Fruit fly (Drosophila melanogaster) whole organism, embryonic: ENCODE data around the gene CG34398.

ENCODE experiments used
- ATbp ChIP-seq: fragments of 200-800 bp; sonication (Bioruptor generic); optimal IDR thresholded peaks from 2 replicates; lab custom pipeline; 2017; ENCODE audit warnings: missing biosample characterization, mild to moderate bottlenecking, missing genetic modification characterization, missing genetic modification reagents
- Aef1 ChIP-seq: fragments of 200-800 bp; sonication (Bioruptor generic); IDR thresholded peaks from 3 replicates; pipeline ENCODE4 v1.3.6; 2022; ENCODE audit warnings: missing biosample characterization, missing genetic modification characterization
- Atf6 ChIP-seq: fragments of 200-800 bp; sonication (Bioruptor generic); IDR thresholded peaks from 2 replicates; pipeline ENCODE4 v1.3.6; 2022; ENCODE audit warnings: missing biosample characterization, missing genetic modification characterization
- Bgb ChIP-seq: fragments of 200-800 bp; sonication (Bioruptor generic); IDR thresholded peaks from 2 replicates; pipeline ENCODE4 v1.3.6; 2022; ENCODE audit warnings: missing biosample characterization, missing genetic modification characterization; ENCODE audit not compliant: partially characterized antibody
- CG10267 ChIP-seq: fragments of 200-800 bp; sonication (Bioruptor generic); optimal IDR thresholded peaks from 2 replicates; lab custom pipeline; 2018; ENCODE audit warnings: missing biosample characterization, mild to moderate bottlenecking, missing genetic modification characterization, moderate library complexity
- CG10462 ChIP-seq: fragments of 200-800 bp; sonication (Bioruptor generic); optimal IDR thresholded peaks from 2 replicates; lab custom pipeline; 2016; ENCODE audit warnings: missing biosample characterization, missing genetic modification characterization
- CG11085 ChIP-seq: fragments of 200-800 bp; sonication (Bioruptor generic); IDR thresholded peaks from 2 replicates; pipeline ENCODE4 v1.3.6; 2022; ENCODE audit warnings: missing biosample characterization, missing genetic modification characterization
- CG12236 ChIP-seq: fragments of 200-800 bp; sonication (Bioruptor generic); optimal IDR thresholded peaks from 2 replicates; lab custom pipeline; 2016; ENCODE audit warnings: missing biosample characterization, missing genetic modification characterization
- CG1233 ChIP-seq: fragments of 200-800 bp; sonication (Bioruptor generic); optimal IDR thresholded peaks from 4 replicates; lab custom pipeline; 2018; ENCODE audit warnings: missing biosample characterization, mild to moderate bottlenecking, missing genetic modification characterization
- CG12391 ChIP-seq: fragments of 200-800 bp; sonication (Bioruptor generic); optimal IDR thresholded peaks from 3 replicates; lab custom pipeline; 2018; ENCODE audit warnings: missing biosample characterization, mild to moderate bottlenecking, missing genetic modification characterization, moderate library complexity
- CG13424 ChIP-seq: fragments of 200-800 bp; sonication (Bioruptor generic); optimal IDR thresholded peaks from 2 replicates; lab custom pipeline; 2019; ENCODE audit warnings: missing biosample characterization, mild to moderate bottlenecking, missing genetic modification characterization, moderate library complexity
- CG13624 ChIP-seq: fragments of 200-800 bp; sonication (Bioruptor generic); optimal IDR thresholded peaks from 2 replicates; lab custom pipeline; 2016; ENCODE audit warnings: missing biosample characterization, missing genetic modification characterization
- CG15269 ChIP-seq: fragments of 200-800 bp; sonication (Bioruptor generic); optimal IDR thresholded peaks from 2 replicates; lab custom pipeline; 2018; ENCODE audit warnings: missing biosample characterization, mild to moderate bottlenecking, missing genetic modification characterization, moderate library complexity
- CG16863 ChIP-seq: fragments of 200-800 bp; sonication (Bioruptor generic); optimal IDR thresholded peaks from 3 replicates; lab custom pipeline; 2016; ENCODE audit warnings: missing biosample characterization, missing genetic modification characterization
- CG17802 ChIP-seq: fragments of 200-800 bp; sonication (Bioruptor generic); optimal IDR thresholded peaks from 2 replicates; lab custom pipeline; 2018; ENCODE audit warnings: missing biosample characterization, mild to moderate bottlenecking, missing genetic modification characterization, moderate library complexity
- CG17829 ChIP-seq: fragments of 200-800 bp; optimal IDR thresholded peaks from 2 replicates; lab custom pipeline; 2019; ENCODE audit warnings: missing biosample characterization, mild to moderate bottlenecking, missing genetic modification characterization, moderate library complexity
- CG31365 ChIP-seq: fragments of 200-800 bp; sonication (Bioruptor generic); optimal IDR thresholded peaks from 2 replicates; lab custom pipeline; 2018; ENCODE audit warnings: missing biosample characterization, mild to moderate bottlenecking, missing genetic modification characterization
- CG31441 ChIP-seq: fragments of 200-800 bp; sonication (Bioruptor generic); IDR thresholded peaks from 2 replicates; pipeline ENCODE4 v1.3.6; 2022; ENCODE audit warnings: missing biosample characterization, missing genetic modification characterization
- CG3847 ChIP-seq: fragments of 200-800 bp; sonication (Bioruptor generic); IDR thresholded peaks from 2 replicates; pipeline ENCODE4 v1.3.6; 2022; ENCODE audit warnings: missing biosample characterization, missing genetic modification characterization
- CG42726 ChIP-seq: fragments of 200-800 bp; sonication (Bioruptor generic); IDR thresholded peaks from 2 replicates; pipeline ENCODE4 v1.3.6; 2022; ENCODE audit warnings: missing biosample characterization, missing genetic modification characterization; ENCODE audit not compliant: partially characterized antibody
- CG8388 ChIP-seq: fragments of 200-800 bp; sonication (Bioruptor generic); optimal IDR thresholded peaks from 2 replicates; lab custom pipeline; 2019; ENCODE audit warnings: missing biosample characterization, mild to moderate bottlenecking, missing genetic modification characterization, moderate library complexity
- CG9609 ChIP-seq: fragments of 200-800 bp; sonication (Bioruptor generic); optimal IDR thresholded peaks from 3 replicates; lab custom pipeline; 2016; ENCODE audit warnings: missing biosample characterization, missing genetic modification characterization
- D ChIP-seq, 2 experiments: fragments of 200-800 bp in 1 of 2; fragments of >200 bp in 1 of 2; sonication (Bioruptor generic) in 1 of 2; optimal IDR thresholded peaks; 2 replicates in 1 of 2; 3 replicates in 1 of 2; lab custom pipeline; 2017; ENCODE audit warnings: mild to moderate bottlenecking in 1 of 2, missing biosample characterization in 1 of 2, missing genetic modification characterization in 1 of 2, missing genetic modification reagents in 1 of 2
- Dip2 ChIP-seq: fragments of 200-800 bp; sonication (Bioruptor generic); IDR thresholded peaks from 2 replicates; pipeline ENCODE4 v1.3.6; 2022; ENCODE audit warnings: missing biosample characterization, missing genetic modification characterization
- E2f2 ChIP-seq: fragments of 200-800 bp; sonication (Bioruptor generic); IDR thresholded peaks from 2 replicates; pipeline ENCODE4 v1.3.6; 2022; ENCODE audit warnings: missing biosample characterization, missing genetic modification characterization
- Fer3 ChIP-seq: fragments of 200-800 bp; sonication (Bioruptor generic); optimal IDR thresholded peaks from 2 replicates; lab custom pipeline; 2018; ENCODE audit warnings: missing biosample characterization, mild to moderate bottlenecking, missing genetic modification characterization, moderate library complexity
- Hr39 ChIP-seq: fragments of >200 bp; optimal IDR thresholded peaks from 2 replicates; lab custom pipeline; 2017
- MESR4 ChIP-seq: fragments of 200-800 bp; sonication (Bioruptor generic); optimal IDR thresholded peaks from 2 replicates; lab custom pipeline; 2018; ENCODE audit warnings: missing biosample characterization, mild to moderate bottlenecking, missing genetic modification characterization, moderate library complexity
- Ravus ChIP-seq: fragments of 200-800 bp; sonication (Bioruptor generic); IDR thresholded peaks from 2 replicates; pipeline ENCODE4 v1.3.6; 2022; ENCODE audit warnings: missing biosample characterization, missing genetic modification characterization
- Side ChIP-seq: fragments of 200-800 bp; sonication (Bioruptor generic); optimal IDR thresholded peaks from 2 replicates; lab custom pipeline; 2016; ENCODE audit warnings: missing biosample characterization, missing genetic modification characterization
- YL-1 ChIP-seq: fragments of 200-800 bp; sonication (Bioruptor generic); optimal IDR thresholded peaks from 3 replicates; lab custom pipeline; 2017; ENCODE audit warnings: missing biosample characterization, mild to moderate bottlenecking, missing genetic modification characterization
- az2 ChIP-seq: fragments of 200-800 bp; sonication (Bioruptor generic); optimal IDR thresholded peaks from 3 replicates; lab custom pipeline; 2016; ENCODE audit warnings: missing biosample characterization, missing genetic modification characterization
- bbx ChIP-seq: fragments of 200-800 bp; sonication (Bioruptor generic); IDR thresholded peaks from 2 replicates; pipeline ENCODE4 v1.3.6; 2022; ENCODE audit warnings: missing biosample characterization, missing genetic modification characterization; ENCODE audit not compliant: partially characterized antibody
- bsh ChIP-seq, 2 experiments: fragments of 200-800 bp; sonication (Bioruptor generic); optimal IDR thresholded peaks; 2 replicates each; lab custom pipeline; 2017 to 2018; ENCODE audit warnings: mild to moderate bottlenecking in 2 of 2, missing biosample characterization in 2 of 2, missing genetic modification characterization in 2 of 2, moderate library complexity in 1 of 2
- cwo ChIP-seq: fragments of 200-800 bp; sonication (Bioruptor generic); optimal IDR thresholded peaks from 3 replicates; lab custom pipeline; 2017; ENCODE audit warnings: missing biosample characterization, missing genetic modification characterization, mild to moderate bottlenecking, moderate library complexity, missing genetic modification reagents
- dimm ChIP-seq: fragments of 200-800 bp; sonication (Bioruptor generic); IDR thresholded peaks from 2 replicates; pipeline ENCODE4 v1.3.6; 2022; ENCODE audit warnings: missing biosample characterization, missing genetic modification characterization
- dmrt11E ChIP-seq: fragments of 200-800 bp; sonication (Bioruptor generic); optimal IDR thresholded peaks from 3 replicates; lab custom pipeline; 2018; ENCODE audit warnings: missing biosample characterization, mild to moderate bottlenecking, missing genetic modification characterization, moderate library complexity
- esg ChIP-seq: fragments of 200-800 bp; sonication (Bioruptor generic); conservative IDR thresholded peaks from 2 replicates; pipeline ENCODE4 v1.3.6; 2022; ENCODE audit warnings: missing biosample characterization, missing genetic modification characterization
- eyg ChIP-seq: fragments of 200-800 bp; sonication (Bioruptor generic); optimal IDR thresholded peaks from 3 replicates; lab custom pipeline; 2016; ENCODE audit warnings: missing biosample characterization, missing genetic modification characterization
- gsb ChIP-seq: fragments of 200-800 bp; sonication (Bioruptor generic); IDR thresholded peaks from 2 replicates; pipeline ENCODE4 v1.3.6; 2022; ENCODE audit warnings: missing biosample characterization, missing genetic modification characterization
- lola ChIP-seq, 3 experiments: fragments of >200 bp in 2 of 3; fragments of 200-800 bp in 1 of 3; sonication (Bioruptor generic) in 1 of 3; optimal IDR thresholded peaks; 2 replicates each; lab custom pipeline; 2017 to 2019; ENCODE audit warnings: missing biosample characterization in 3 of 3, missing genetic modification characterization in 3 of 3, mild to moderate bottlenecking in 1 of 3, moderate library complexity in 1 of 3
- luna ChIP-seq: fragments of 200-800 bp; sonication (Bioruptor generic); optimal IDR thresholded peaks from 2 replicates; lab custom pipeline; 2016; ENCODE audit warnings: missing biosample characterization, missing genetic modification characterization
- nerfin-1 ChIP-seq: fragments of 200-800 bp; sonication (Bioruptor generic); optimal IDR thresholded peaks from 3 replicates; lab custom pipeline; 2019; ENCODE audit warnings: missing biosample characterization, mild to moderate bottlenecking, missing genetic modification characterization, moderate library complexity
- pho ChIP-seq: fragments of 200-800 bp; sonication (Bioruptor generic); optimal IDR thresholded peaks from 2 replicates; lab custom pipeline; 2016; ENCODE audit warnings: missing biosample characterization, missing genetic modification characterization
- prd ChIP-seq, 3 experiments: fragments of >200 bp in 2 of 3; fragments of 200-800 bp in 1 of 3; sonication (Bioruptor generic) in 1 of 3; optimal IDR thresholded peaks in 2 of 3; IDR thresholded peaks in 1 of 3; 2 replicates in 2 of 3; 3 replicates in 1 of 3; pipeline versions ENCODE4 v1.3.6 to Lab custom; 2017 to 2022; ENCODE audit warnings: missing biosample characterization in 1 of 3, missing genetic modification characterization in 1 of 3
- tap ChIP-seq: fragments of 200-800 bp; optimal IDR thresholded peaks from 3 replicates; lab custom pipeline; 2019; ENCODE audit warnings: missing biosample characterization, mild to moderate bottlenecking, missing genetic modification characterization, moderate library complexity
- trem ChIP-seq: fragments of 200-800 bp; optimal IDR thresholded peaks from 3 replicates; lab custom pipeline; 2019; ENCODE audit warnings: missing biosample characterization, mild to moderate bottlenecking, missing genetic modification characterization, moderate library complexity
- ttk ChIP-seq: fragments of 200-800 bp; sonication (Bioruptor generic); IDR thresholded peaks from 2 replicates; pipeline ENCODE4 v2.1.2; 2022; ENCODE audit warnings: missing biosample characterization, missing genetic modification characterization
- twi ChIP-seq: fragments of 200-800 bp; optimal IDR thresholded peaks from 2 replicates; lab custom pipeline; 2019; ENCODE audit warnings: missing biosample characterization, mild to moderate bottlenecking, missing genetic modification characterization, moderate library complexity
- vvl ChIP-seq: fragments of 200-800 bp; sonication (Bioruptor generic); IDR thresholded peaks from 2 replicates; pipeline ENCODE4 v1.3.6; 2022; ENCODE audit warnings: missing biosample characterization, missing genetic modification characterization

The CG34398 gene

dm6 chr2L:8920294-8920693, 21.7 kb downstream of the CG34398 start (continued):
- TF ChIP-seq E2f2 (GFP tag; lab: Robert Waterston, UW) (no peak), Ravus (GFP tag; lab: Robert Waterston, UW) (no peak), Fer3 (tag; lab: Kevin White, UChicago) (no peak), CG9609 (no peak), Bgb (GFP tag; lab: Robert Waterston, UW) (no peak), cwo (GFP tag; lab: Kevin White, UChicago) (no peak), CG8388 (GFP tag; lab: Kevin White, UChicago) (peak; percentile 32), tap (tag; lab: Kevin White, UChicago) (peak; percentile 41), prd (optimal IDR thresholded peaks at IDR 0.05; lab: Kevin White, UChicago) (no peak), prd (GFP tag; IDR thresholded peaks at IDR 0.05; lab: Robert Waterston, UW) (peak; percentile 24; the same call in 1 of the 3 replicates), CG13624 (GFP tag; lab: Kevin White, UChicago) (no peak), lola (GFP tag; optimal IDR thresholded peaks at IDR 0.05; lab: Kevin White, UChicago) (no peak), CG42726 (GFP tag; lab: Robert Waterston, UW) (no peak), CG10462 (GFP tag; lab: Kevin White, UChicago) (no peak), twi (tag; lab: Kevin White, UChicago) (no peak), CG3847 (GFP tag; lab: Robert Waterston, UW) (no peak), CG31365 (tag; lab: Kevin White, UChicago) (no peak), Hr39 (lab: Kevin White, UChicago) (no peak), CG31441 (GFP tag; lab: Robert Waterston, UW) (peak; percentile 52; the same call in 1 of the 2 replicates), gsb (GFP tag; lab: Robert Waterston, UW) (no peak), esg (GFP tag; lab: Robert Waterston, UW) (no peak), CG16863 (no peak), vvl (GFP tag; lab: Robert Waterston, UW) (0 out of 2 replicates have a peak, but pooled peaks have one; percentile 37), dmrt11E (tag; lab: Kevin White, UChicago) (peak; percentile 9), dimm (GFP tag; lab: Robert Waterston, UW) (no peak), Aef1 (GFP tag; lab: Robert Waterston, UW) (no peak), Side (no peak), CG17829 (tag; lab: Kevin White, UChicago) (peak; percentile 34), eyg (no peak), Atf6 (GFP tag; lab: Robert Waterston, UW) (no peak), CG12236 (no peak), YL-1 (GFP tag; lab: Kevin White, UChicago) (no peak), CG15269 (tag; lab: Kevin White, UChicago) (no peak), CG1233 (GFP tag; lab: Kevin White, UChicago) (no peak), luna (GFP tag; lab: Kevin White, UChicago) (no peak), CG13424 (no peak), az2 (GFP tag; lab: Kevin White, UChicago) (no peak), nerfin-1 (tag; lab: Kevin White, UChicago) (no peak), ATbp (peak; percentile 13), CG17802 (tag; lab: Kevin White, UChicago) (no peak), D (optimal IDR thresholded peaks at IDR 0.05; lab: Kevin White, UChicago) (no peak), D (GFP tag; optimal IDR thresholded peaks at IDR 0.05; lab: Kevin White, UChicago) (no peak), MESR4 (GFP tag; lab: Kevin White, UChicago) (no peak), ttk (no peak), Dip2 (GFP tag; lab: Robert Waterston, UW) (no peak), CG11085 (GFP tag; lab: Robert Waterston, UW) (no peak), bsh (GFP tag; optimal IDR thresholded peaks at IDR 0.05; lab: Kevin White, UChicago) (peak; percentile 32 to 53), CG12391 (tag; lab: Kevin White, UChicago) (peak; percentile 32), trem (tag; lab: Kevin White, UChicago) (no peak), CG10267 (tag; lab: Kevin White, UChicago) (peak; percentile 2), bbx (no peak), pho (GFP tag; lab: Kevin White, UChicago) (no peak)
